Worm (Caenorhabditis elegans): ENCODE data around the gene C45G9.15.
A peak's percentile ranks its signal among the peaks of the same experiment; 100 is the strongest.

C45G9.15 gene

ce11 chrIII:5026366-5026765 is 25.5 kb downstream of the C45G9.15 start:
- TF ChIP-seq aha-1 (tag) (peak; percentile 53), mes-2 (tag; optimal IDR thresholded peaks at IDR 0.05; ENCODE audit: poor library complexity, severe bottlenecking) (no peak), unc-62 (GFP tag; optimal IDR thresholded peaks at IDR 0.05 in 1 of 2) (peak in 1 of 2 experiments; percentile 60), unc-62 (tag; optimal IDR thresholded peaks at IDR 0.05) (no peak)

ce11 chrIII:5025136-5025629 is 26.7 kb downstream of the C45G9.15 start:
- TF ChIP-seq ceh-62 (tag; optimal IDR thresholded peaks at IDR 0.05) (no peak), T20F7.1 (GFP tag; optimal IDR thresholded peaks at IDR 0.05) (peak; percentile 62), attf-4 (tag; optimal IDR thresholded peaks at IDR 0.05) (no peak), tag-97 (GFP tag; IDR thresholded peaks at IDR 0.05) (no peak), zag-1 (tag; optimal IDR thresholded peaks at IDR 0.05) (no peak), lsy-2 (tag; optimal IDR thresholded peaks at IDR 0.05) (peak in 1 of 2 experiments; percentile 55), php-3 (GFP tag; IDR thresholded peaks at IDR 0.05) (0 out of 2 replicates have a peak, but pooled peaks have one; percentile 11), Y75B8A.6 (GFP tag; IDR thresholded peaks at IDR 0.05) (peak; percentile 79; the same call in 1 of the 2 replicates), saeg-2 (GFP tag; IDR thresholded peaks at IDR 0.05) (no peak), zfp-3 (GFP tag; conservative IDR thresholded peaks at IDR 0.05) (peak; percentile 82), madf-9 (GFP tag; conservative IDR thresholded peaks at IDR 0.05) (peak; percentile 65), mep-1 (tag; optimal IDR thresholded peaks at IDR 0.05) (peak; percentile 53), egl-27 (tag; optimal IDR thresholded peaks at IDR 0.05) (no peak), ztf-7 (tag; optimal IDR thresholded peaks at IDR 0.05) (no peak), daf-12 (tag; optimal IDR thresholded peaks at IDR 0.05) (no peak), Y105C5A.15 (GFP tag; IDR thresholded peaks at IDR 0.05) (no peak), ctbp-1 (GFP tag; IDR thresholded peaks at IDR 0.05) (0 out of 2 replicates have a peak, but pooled peaks have one; percentile 8), ztf-11 (tag; optimal IDR thresholded peaks at IDR 0.05) (no peak), lin-15B (tag; optimal IDR thresholded peaks at IDR 0.05) (no peak), nhr-11 (tag; optimal IDR thresholded peaks at IDR 0.05) (no peak), dmd-6 (GFP tag; IDR thresholded peaks at IDR 0.05) (peak; percentile 49), spr-1 (tag; optimal IDR thresholded peaks at IDR 0.05) (peak; percentile 29), Y5F2A.4 (GFP tag; optimal IDR thresholded peaks at IDR 0.05) (no peak), lin-38 (GFP tag; IDR thresholded peaks at IDR 0.05) (peak; percentile 55; the same call in 1 of the 2 replicates), nhr-111 (GFP tag; optimal IDR thresholded peaks at IDR 0.05) (no peak), D1046.2 (GFP tag; IDR thresholded peaks at IDR 0.05) (no peak), mxl-2 (GFP tag; conservative IDR thresholded peaks at IDR 0.05) (no peak), pha-4 (GFP tag; IDR thresholded peaks at IDR 0.05) (peak; percentile 72), pha-4 (tag; optimal IDR thresholded peaks at IDR 0.05) (no peak), snpc-1.2 (GFP tag; IDR thresholded peaks at IDR 0.05) (peak; percentile 41; the same call in 1 of the 2 replicates), nhr-102 (tag; optimal IDR thresholded peaks at IDR 0.05) (peak; percentile 53), mdt-29 (GFP tag; IDR thresholded peaks at IDR 0.05) (0 out of 2 replicates have a peak, but pooled peaks have one; percentile 43), spr-3 (GFP tag; optimal IDR thresholded peaks at IDR 0.05) (no peak), lir-3 (tag; optimal IDR thresholded peaks at IDR 0.05) (no peak), F49E8.2 (tag; optimal IDR thresholded peaks at IDR 0.05; ENCODE audit: borderline replicate concordance) (no peak), fkh-10 (GFP tag; optimal IDR thresholded peaks at IDR 0.05) (no peak), ceh-20 (GFP tag; IDR thresholded peaks at IDR 0.05) (peak; percentile 20; the same call in 1 of the 2 replicates), ZK546.5 (tag; optimal IDR thresholded peaks at IDR 0.05) (no peak), hmg-1.1 (GFP tag; IDR thresholded peaks at IDR 0.05) (0 out of 2 replicates have a peak, but pooled peaks have one; percentile 30), F37D6.2 (tag; optimal IDR thresholded peaks at IDR 0.05) (no peak), lin-13 (GFP tag; optimal IDR thresholded peaks at IDR 0.05) (no peak), madf-5 (GFP tag; IDR thresholded peaks at IDR 0.05) (no peak), nhr-25 (tag; optimal IDR thresholded peaks at IDR 0.05; ENCODE audit: borderline replicate concordance, insufficient read depth) (no peak), sdz-12 (GFP tag; optimal IDR thresholded peaks at IDR 0.05) (peak; percentile 41), nhr-76 (tag; optimal IDR thresholded peaks at IDR 0.05) (no peak), aly-2 (tag; optimal IDR thresholded peaks at IDR 0.05) (no peak)
